Worm (Caenorhabditis elegans): ENCODE measurements around the gene fipr-16.

The fipr-16 gene

DNA sequence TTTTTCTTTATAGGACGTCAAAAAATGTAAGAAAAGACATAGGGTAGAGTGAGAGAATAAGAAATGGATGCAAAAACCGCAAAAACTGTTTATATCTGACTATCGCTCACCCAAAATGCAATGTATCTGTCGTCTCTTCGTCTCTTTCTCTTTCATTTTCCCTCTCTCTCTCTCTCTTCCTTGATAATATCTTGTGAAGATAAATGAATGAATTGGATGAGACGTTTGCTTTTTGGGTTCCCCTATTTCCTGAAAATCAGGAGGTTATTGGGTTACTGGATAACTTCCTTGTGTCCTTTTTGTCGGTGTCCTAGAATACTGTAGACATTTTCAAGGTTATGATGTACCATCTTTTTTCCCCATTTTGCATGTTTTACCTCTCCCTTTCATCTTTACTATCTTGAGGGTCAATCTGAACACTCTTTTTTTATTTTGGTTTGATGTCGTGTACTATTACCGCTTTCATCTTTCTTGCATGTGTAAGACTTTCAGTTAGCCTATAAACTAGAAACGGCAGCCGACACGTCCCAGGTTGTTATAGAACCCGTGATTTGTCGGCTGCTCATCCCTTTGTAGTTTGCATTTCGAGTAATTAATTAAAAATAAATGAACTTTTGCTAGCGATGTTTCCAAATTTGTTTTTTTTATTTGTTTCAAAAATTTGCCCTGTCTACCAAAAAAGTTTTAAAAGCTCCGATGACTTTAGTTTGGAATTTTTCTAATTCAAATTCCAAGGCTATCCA is 15.3 kb downstream of the fipr-16 start:
- TF ChIP-seq repo-1 (tag; optimal IDR thresholded peaks at IDR 0.05) (no peak), snpc-4 (GFP tag; optimal IDR thresholded peaks at IDR 0.05) (no peak), snpc-4 (tag; optimal IDR thresholded peaks at IDR 0.05) (peak in 2 of 4 experiments; percentile 61 to 62)

DNA sequence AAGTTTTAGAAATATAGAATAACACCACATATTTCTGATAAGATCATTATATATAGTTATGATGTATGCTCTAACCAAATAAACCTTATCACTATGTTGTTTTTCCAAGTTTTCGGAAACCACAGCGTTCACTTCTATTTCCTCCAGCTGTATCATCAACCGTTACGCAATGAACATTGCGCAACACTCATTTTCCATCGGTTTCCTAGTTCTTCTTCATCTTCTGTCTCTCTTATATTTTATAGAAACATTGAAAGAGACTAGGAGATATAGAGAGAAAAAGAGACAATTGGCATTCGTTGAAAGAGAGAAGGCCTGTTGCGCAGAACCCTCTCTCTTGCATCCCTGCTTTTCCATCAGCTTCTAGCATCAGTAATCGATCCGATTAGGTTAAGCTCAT is 16.5 kb downstream of the fipr-16 start:
- TF ChIP-seq ztf-3 (GFP tag; optimal IDR thresholded peaks at IDR 0.05) (no peak), rcor-1 (GFP tag; IDR thresholded peaks at IDR 0.05) (no peak), egl-18 (GFP tag; IDR thresholded peaks at IDR 0.05) (no peak), Y56A3A.18 (GFP tag; IDR thresholded peaks at IDR 0.05) (no peak), mel-28 (tag; optimal IDR thresholded peaks at IDR 0.05; ENCODE audit: borderline replicate concordance) (no peak), madf-10 (tag; optimal IDR thresholded peaks at IDR 0.05) (no peak), efl-1 (GFP tag; optimal IDR thresholded peaks at IDR 0.05) (no peak), tlf-1 (GFP tag; optimal IDR thresholded peaks at IDR 0.05) (no peak), madf-6 (GFP tag; IDR thresholded peaks at IDR 0.05) (no peak), B0035.1 (tag; optimal IDR thresholded peaks at IDR 0.05) (no peak), athp-1 (tag; optimal IDR thresholded peaks at IDR 0.05) (no peak), ccch-3 (GFP tag; optimal IDR thresholded peaks at IDR 0.05) (no peak), atf-7 (tag; optimal IDR thresholded peaks at IDR 0.05) (no peak), nfya-2 (GFP tag; IDR thresholded peaks at IDR 0.05) (no peak), pbrm-1 (GFP tag; IDR thresholded peaks at IDR 0.05) (no peak), madf-3 (GFP tag; IDR thresholded peaks at IDR 0.05) (no peak)

DNA sequence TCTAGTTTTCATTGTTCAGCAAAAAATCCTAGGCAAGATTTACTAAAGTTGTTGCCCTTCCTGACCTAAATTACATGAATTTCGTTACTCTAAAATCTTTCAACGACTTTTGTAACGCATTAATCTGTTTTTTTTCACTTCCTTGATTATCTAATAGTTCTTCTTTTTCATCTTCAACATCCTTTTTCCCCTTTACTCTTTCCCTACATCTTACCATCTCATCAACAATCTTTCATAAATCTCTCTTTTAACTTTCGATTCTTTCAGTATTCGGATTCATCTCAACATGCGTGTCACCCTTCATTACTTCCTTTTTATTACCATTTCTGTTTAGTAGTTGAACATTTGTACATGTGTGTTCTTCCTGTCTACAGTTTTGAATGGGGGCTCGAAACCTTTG is 16.9 kb downstream of the fipr-16 start:
- TF ChIP-seq fkh-3 (tag; optimal IDR thresholded peaks at IDR 0.05) (no peak), B0261.1 (tag; optimal IDR thresholded peaks at IDR 0.05) (no peak), pbrm-1 (GFP tag; IDR thresholded peaks at IDR 0.05) (no peak), nhr-120 (GFP tag; IDR thresholded peaks at IDR 0.05) (no peak), C17E4.6 (GFP tag; IDR thresholded peaks at IDR 0.05) (no peak), nhr-179 (tag; optimal IDR thresholded peaks at IDR 0.05) (no peak), F10E7.11 (tag; optimal IDR thresholded peaks at IDR 0.05) (no peak), ztf-26 (tag; optimal IDR thresholded peaks at IDR 0.05) (no peak), lin-54 (GFP tag; optimal IDR thresholded peaks at IDR 0.05) (no peak), snpc-1.1 (tag; optimal IDR thresholded peaks at IDR 0.05; ENCODE audit: insufficient read depth) (no peak), lin-40 (tag; optimal IDR thresholded peaks at IDR 0.05) (no peak), T26A5.8 (tag; optimal IDR thresholded peaks at IDR 0.05) (no peak), ets-4 (GFP tag; optimal IDR thresholded peaks at IDR 0.05) (no peak), ceh-100 (GFP tag; IDR thresholded peaks at IDR 0.05) (no peak), D2030.7 (GFP tag; IDR thresholded peaks at IDR 0.05) (no peak), ccch-3 (GFP tag; optimal IDR thresholded peaks at IDR 0.05) (no peak), snpc-3.4 (tag; optimal IDR thresholded peaks at IDR 0.05) (no peak)

DNA sequence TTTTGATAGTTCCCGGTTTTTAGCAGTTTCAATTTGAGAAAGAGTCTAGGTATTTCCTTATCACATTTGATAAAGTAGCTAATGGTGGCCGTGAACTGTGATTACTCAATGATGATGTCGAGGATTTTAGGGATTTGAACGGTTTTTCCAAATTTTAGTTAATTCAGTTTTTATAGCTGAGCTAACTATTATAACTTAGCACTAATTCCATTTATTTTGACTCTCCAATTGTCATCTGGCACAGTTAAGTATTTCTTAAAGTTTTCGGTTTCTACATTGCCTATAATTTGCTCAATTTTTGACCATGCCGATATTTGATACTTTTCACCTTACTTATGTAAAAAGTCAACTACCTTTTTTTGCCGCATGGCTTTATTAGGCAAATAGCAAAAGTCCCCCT is 17.5 kb downstream of the fipr-16 start:
- TF ChIP-seq ztf-25 (GFP tag; IDR thresholded peaks at IDR 0.05) (no peak), mel-28 (tag; optimal IDR thresholded peaks at IDR 0.05; ENCODE audit: borderline replicate concordance) (no peak), Y53F4B.3 (GFP tag; IDR thresholded peaks at IDR 0.05) (no peak), ztf-26 (tag; optimal IDR thresholded peaks at IDR 0.05) (no peak), aptf-2 (GFP tag; conservative IDR thresholded peaks at IDR 0.05) (no peak), madf-10 (tag; optimal IDR thresholded peaks at IDR 0.05) (no peak), let-526 (GFP tag; IDR thresholded peaks at IDR 0.05) (no peak)
